Worm (Caenorhabditis elegans) whole organism, early embryonic: ENCODE data around the gene pps-1.

Experiments
- aly-1 ChIP-seq: sonication (generic microtip); optimal IDR thresholded peaks from 2 replicates; lab custom pipeline; 2016; ENCODE audit warnings: missing genetic modification characterization, missing compliant biosample characterization
- ama-1 ChIP-seq: fragments of 150-350 bp; optimal IDR thresholded peaks from 2 replicates; lab custom pipeline; 2014
- ceh-13 ChIP-seq: fragments of 200-800 bp; sonication (Bioruptor generic); optimal IDR thresholded peaks from 2 replicates; lab custom pipeline; 2018; ENCODE audit warnings: mild to moderate bottlenecking, missing genetic modification characterization, missing compliant biosample characterization
- flt-1 ChIP-seq: fragments of 200-800 bp; sonication (Bioruptor generic); IDR thresholded peaks from 2 replicates; pipeline ENCODE4 v1.3.6; 2022; ENCODE audit warnings: missing genetic modification characterization, missing compliant biosample characterization

DNA sequence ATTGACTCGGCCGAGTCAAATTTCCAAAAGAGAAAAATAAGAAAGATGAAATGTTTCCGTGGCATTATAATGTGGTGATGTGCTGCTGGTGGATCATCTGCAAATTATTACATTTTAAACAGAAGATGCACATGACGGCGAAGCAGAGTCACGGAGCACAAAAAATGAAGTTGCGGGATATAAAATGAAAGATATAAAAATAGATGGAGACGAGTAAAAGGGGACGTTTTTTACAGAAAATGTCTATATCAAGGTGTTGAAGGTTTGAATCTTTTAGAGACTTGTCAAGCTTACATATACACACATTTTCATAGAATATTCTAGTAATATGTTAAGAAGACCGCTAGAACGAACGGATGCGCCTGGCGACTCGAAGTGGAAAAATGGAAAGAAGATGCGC lies 32.5 kb downstream of the pps-1 start, which contains the start of gene ptrg-1:
- TF ChIP-seq ama-1 (lab: Kevin White, UChicago) (no peak), aly-1 (tag; lab: Kevin White, UChicago) (no peak), ceh-13 (GFP tag; lab: Kevin White, UChicago) (no peak), flt-1 (GFP tag; lab: Robert Waterston, UW) (no peak)
